Fruit fly (Drosophila melanogaster): ENCODE results near the gene Cpr72Eb.

Cpr72Eb gene

dm6 chr3L:16412394-16412950, 47.8 kb downstream of the Cpr72Eb start, which contains the start of gene Serinc (continued):
- TF ChIP-seq CG9797 (GFP tag; optimal IDR thresholded peaks at IDR 0.05) (peak; percentile 37), Adf1 (GFP tag; IDR thresholded peaks at IDR 0.05) (no peak), sd (tag; optimal IDR thresholded peaks at IDR 0.05) (peak; percentile 22)
